Worm (Caenorhabditis elegans) whole organism, young adult: ENCODE measurements around the gene cht-2.

Experiments
- B0019.2 ChIP-seq: fragments of 200-800 bp; sonication (Bioruptor generic); conservative IDR thresholded peaks from 2 replicates; pipeline ENCODE4 v1.3.6; 2022; ENCODE audit warnings: missing genetic modification reagents, missing genetic modification characterization, missing compliant biosample characterization
- F33H1.4 ChIP-seq: fragments of 200-800 bp; sonication (Bioruptor generic); IDR thresholded peaks from 2 replicates; pipeline ENCODE4 v1.3.6; 2022; ENCODE audit warnings: missing genetic modification reagents, missing genetic modification characterization, missing compliant biosample characterization
- F39B2.1 ChIP-seq: fragments of 200-800 bp; sonication (Bioruptor generic); IDR thresholded peaks from 2 replicates; pipeline ENCODE4 v1.3.6; 2022; ENCODE audit warnings: missing genetic modification reagents, missing genetic modification characterization, missing compliant biosample characterization
- F52B5.7 ChIP-seq: sonication (generic microtip); optimal IDR thresholded peaks from 2 replicates; lab custom pipeline; 2016; ENCODE audit warnings: mild to moderate bottlenecking, missing genetic modification characterization, missing compliant biosample characterization
- F57A8.1 ChIP-seq: fragments of 200-800 bp; sonication (Bioruptor generic); optimal IDR thresholded peaks from 2 replicates; lab custom pipeline; 2018; ENCODE audit warnings: mild to moderate bottlenecking, missing genetic modification characterization, moderate library complexity, missing compliant biosample characterization
- K11D2.4 ChIP-seq: fragments of 200-800 bp; sonication (Bioruptor generic); IDR thresholded peaks from 2 replicates; pipeline ENCODE4 v1.3.6; 2022; ENCODE audit warnings: missing genetic modification reagents, missing genetic modification characterization, missing compliant biosample characterization
- K12H6.12 ChIP-seq: fragments of 200-800 bp; sonication (Bioruptor generic); optimal IDR thresholded peaks from 2 replicates; lab custom pipeline; 2018; ENCODE audit warnings: mild to moderate bottlenecking, missing genetic modification characterization, missing compliant biosample characterization
- T07F8.4 ChIP-seq: sonication (generic microtip); optimal IDR thresholded peaks from 2 replicates; lab custom pipeline; 2016; ENCODE audit warnings: mild to moderate bottlenecking, missing genetic modification characterization, moderate library complexity, missing compliant biosample characterization
- Y53G8AR.9 ChIP-seq: fragments of 200-800 bp; sonication (Bioruptor generic); conservative IDR thresholded peaks from 2 replicates; pipeline ENCODE4 v1.3.6; 2022; ENCODE audit warnings: missing genetic modification reagents, missing genetic modification characterization, missing compliant biosample characterization
- Y67H2A.10 ChIP-seq: fragments of 200-800 bp; sonication (Bioruptor generic); conservative IDR thresholded peaks from 2 replicates; pipeline ENCODE4 v1.3.6; 2022; ENCODE audit warnings: missing genetic modification reagents, missing genetic modification characterization, missing compliant biosample characterization
- ZK185.1 ChIP-seq: sonication (generic microtip); optimal IDR thresholded peaks from 2 replicates; lab custom pipeline; 2016; ENCODE audit warnings: mild to moderate bottlenecking, missing genetic modification characterization, missing compliant biosample characterization; ENCODE audit not compliant: poor library complexity, severe bottlenecking
- akir-1 ChIP-seq: fragments of 200-800 bp; sonication (Bioruptor generic); optimal IDR thresholded peaks from 2 replicates; lab custom pipeline; 2018; ENCODE audit warnings: mild to moderate bottlenecking, missing genetic modification characterization, moderate library complexity, missing compliant biosample characterization
- aptf-2 ChIP-seq: fragments of 200-800 bp; sonication (Bioruptor generic); conservative IDR thresholded peaks from 2 replicates; pipeline ENCODE4 v1.3.6; 2022; ENCODE audit warnings: missing genetic modification reagents, missing genetic modification characterization, missing compliant biosample characterization
- aptf-3 ChIP-seq: fragments of 200-800 bp; sonication (Bioruptor generic); IDR thresholded peaks from 2 replicates; pipeline ENCODE4 v1.3.6; 2022; ENCODE audit warnings: missing genetic modification characterization, missing compliant biosample characterization
- athp-1 ChIP-seq: sonication (generic microtip); optimal IDR thresholded peaks from 2 replicates; lab custom pipeline; 2017; ENCODE audit warnings: mild to moderate bottlenecking, missing genetic modification characterization, missing compliant biosample characterization
- attf-5 ChIP-seq: fragments of 200-800 bp; sonication (Bioruptor generic); optimal IDR thresholded peaks from 2 replicates; lab custom pipeline; 2018; ENCODE audit warnings: mild to moderate bottlenecking, missing genetic modification characterization, missing compliant biosample characterization
- attf-6 ChIP-seq: fragments of 200-800 bp; sonication (Bioruptor generic); IDR thresholded peaks from 2 replicates; pipeline ENCODE4 v1.3.6; 2022; ENCODE audit warnings: missing genetic modification reagents, missing genetic modification characterization, missing compliant biosample characterization
- bed-2 ChIP-seq: fragments of 200-800 bp; sonication (Bioruptor generic); IDR thresholded peaks from 2 replicates; pipeline ENCODE4 v1.3.6; 2022; ENCODE audit warnings: missing genetic modification reagents, missing genetic modification characterization, missing compliant biosample characterization
- cebp-1 ChIP-seq, 2 experiments: fragments of 200-800 bp in 1 of 2; sonication (Bioruptor generic) in 1 of 2; sonication (generic microtip) in 1 of 2; IDR thresholded peaks in 1 of 2; optimal IDR thresholded peaks in 1 of 2; 2 replicates each; pipeline versions ENCODE4 v1.3.6 to Lab custom; 2017 to 2022; ENCODE audit warnings: missing compliant biosample characterization in 2 of 2, missing genetic modification characterization in 2 of 2, mild to moderate bottlenecking in 1 of 2, missing genetic modification reagents in 1 of 2, moderate library complexity in 1 of 2
- ceh-40 ChIP-seq: fragments of 200-800 bp; sonication (Bioruptor generic); IDR thresholded peaks from 2 replicates; pipeline ENCODE4 v1.3.6; 2022; ENCODE audit warnings: missing genetic modification characterization, missing compliant biosample characterization
- ceh-58 ChIP-seq: fragments of 200-800 bp; sonication (Bioruptor generic); IDR thresholded peaks from 2 replicates; pipeline ENCODE4 v1.3.6; 2022; ENCODE audit warnings: missing genetic modification characterization, missing compliant biosample characterization
- ceh-91 ChIP-seq: fragments of 200-800 bp; sonication (Bioruptor generic); IDR thresholded peaks from 2 replicates; pipeline ENCODE4 v1.3.6; 2022; ENCODE audit warnings: missing genetic modification reagents, missing genetic modification characterization, missing compliant biosample characterization
- die-1 ChIP-seq: sonication (generic microtip); optimal IDR thresholded peaks from 2 replicates; lab custom pipeline; 2016; ENCODE audit warnings: missing genotype, mild to moderate bottlenecking, missing genetic modification characterization, missing compliant biosample characterization
- dpff-1 ChIP-seq: sonication (generic microtip); optimal IDR thresholded peaks from 2 replicates; lab custom pipeline; 2017; ENCODE audit warnings: mild to moderate bottlenecking, missing genetic modification characterization, missing compliant biosample characterization
- dpl-1 ChIP-seq: fragments of 150-350 bp; optimal IDR thresholded peaks from 2 replicates; lab custom pipeline; 2014; ENCODE audit warnings: missing biosample characterization, missing genetic modification reagents, missing genetic modification characterization
- egl-18 ChIP-seq: fragments of 200-800 bp; sonication (Bioruptor generic); IDR thresholded peaks from 2 replicates; pipeline ENCODE4 v1.3.6; 2022; ENCODE audit warnings: missing genetic modification reagents, missing genetic modification characterization, missing compliant biosample characterization
- egl-44 ChIP-seq: fragments of 200-800 bp; sonication (Bioruptor generic); IDR thresholded peaks from 2 replicates; pipeline ENCODE4 v1.3.6; 2022; ENCODE audit warnings: missing genetic modification reagents, missing genetic modification characterization, missing compliant biosample characterization
- ets-4 ChIP-seq: fragments of 200-800 bp; sonication (Bioruptor generic); optimal IDR thresholded peaks from 2 replicates; lab custom pipeline; 2018; ENCODE audit warnings: mild to moderate bottlenecking, missing genetic modification characterization, missing compliant biosample characterization
- hmg-1.2 ChIP-seq: fragments of 200-800 bp; sonication (Bioruptor generic); IDR thresholded peaks from 2 replicates; pipeline ENCODE4 v1.3.6; 2022; ENCODE audit warnings: missing genetic modification reagents, missing genetic modification characterization, missing compliant biosample characterization
- hsf-1 ChIP-seq: fragments of 200-800 bp; sonication (Bioruptor generic); IDR thresholded peaks from 2 replicates; pipeline ENCODE4 v1.3.6; 2022; ENCODE audit warnings: missing genetic modification reagents, missing genetic modification characterization, missing compliant biosample characterization
- lag-1 ChIP-seq: fragments of 200-800 bp; sonication (Bioruptor generic); IDR thresholded peaks from 2 replicates; pipeline ENCODE4 v1.3.6; 2022; ENCODE audit warnings: missing genetic modification reagents, missing genetic modification characterization, missing compliant biosample characterization
- lin-35 ChIP-seq, 3 experiments: fragments of 150-350 bp in 2 of 3; sonication (generic microtip) in 1 of 3; optimal IDR thresholded peaks; 2 replicates each; lab custom pipeline; 2014 to 2018; ENCODE audit warnings: missing biosample characterization in 3 of 3, missing genetic modification characterization in 3 of 3, missing genetic modification reagents in 3 of 3
- lin-40 ChIP-seq: sonication (generic microtip); optimal IDR thresholded peaks from 2 replicates; lab custom pipeline; 2016; ENCODE audit warnings: missing genetic modification characterization, mild to moderate bottlenecking, missing compliant biosample characterization, missing genotype, missing genetic modification reagents
- lin-54 ChIP-seq: fragments of 200-800 bp; sonication (Bioruptor generic); optimal IDR thresholded peaks from 2 replicates; lab custom pipeline; 2018; ENCODE audit warnings: mild to moderate bottlenecking, missing genetic modification characterization, missing compliant biosample characterization
- madf-10 ChIP-seq: sonication (generic microtip); optimal IDR thresholded peaks from 2 replicates; lab custom pipeline; 2016; ENCODE audit warnings: mild to moderate bottlenecking, missing genetic modification characterization, missing compliant biosample characterization
- mcd-1 ChIP-seq: fragments of 200-800 bp; sonication (Bioruptor generic); IDR thresholded peaks from 2 replicates; pipeline ENCODE4 v1.3.6; 2022; ENCODE audit warnings: missing genetic modification reagents, missing genetic modification characterization, missing compliant biosample characterization
- nhr-80 ChIP-seq: sonication (generic microtip); optimal IDR thresholded peaks from 2 replicates; lab custom pipeline; 2016; ENCODE audit warnings: missing genetic modification characterization, missing compliant biosample characterization
- nhr-90 ChIP-seq: sonication (generic microtip); optimal IDR thresholded peaks from 2 replicates; lab custom pipeline; 2016; ENCODE audit warnings: missing genotype, mild to moderate bottlenecking, missing genetic modification characterization, missing compliant biosample characterization
- pbrm-1 ChIP-seq: fragments of 200-800 bp; sonication (Bioruptor generic); IDR thresholded peaks from 2 replicates; pipeline ENCODE4 v1.3.6; 2022; ENCODE audit warnings: missing genetic modification reagents, missing genetic modification characterization, missing compliant biosample characterization
- repo-1 ChIP-seq: sonication (generic microtip); optimal IDR thresholded peaks from 2 replicates; lab custom pipeline; 2017; ENCODE audit warnings: mild to moderate bottlenecking, missing genetic modification characterization, missing compliant biosample characterization
- somi-1 ChIP-seq: fragments of 200-800 bp; sonication (Bioruptor generic); optimal IDR thresholded peaks from 2 replicates; lab custom pipeline; 2018; ENCODE audit warnings: mild to moderate bottlenecking, missing genetic modification characterization, missing compliant biosample characterization
- sptf-2 ChIP-seq: fragments of 200-800 bp; sonication (Bioruptor generic); optimal IDR thresholded peaks from 2 replicates; lab custom pipeline; 2018; ENCODE audit warnings: mild to moderate bottlenecking, missing genetic modification characterization, missing compliant biosample characterization
- zim-3 ChIP-seq: sonication (generic microtip); optimal IDR thresholded peaks from 2 replicates; lab custom pipeline; 2017; ENCODE audit warnings: mild to moderate bottlenecking, missing genetic modification characterization, moderate library complexity, missing compliant biosample characterization
- ztf-25 ChIP-seq: fragments of 200-800 bp; sonication (Bioruptor generic); IDR thresholded peaks from 2 replicates; pipeline ENCODE4 v1.3.6; 2022; ENCODE audit warnings: missing genetic modification reagents, missing genetic modification characterization, missing compliant biosample characterization

Gene cht-2

ce11 chrII:8561227-8561626 is 40.5 kb downstream of the cht-2 start, which contains the start of gene iff-2 (continued):
- TF ChIP-seq attf-6 (GFP tag; lab: Robert Waterston, UW) = peak; percentile 53; the same call in 1 of the 2 replicates
- TF ChIP-seq Y67H2A.10 (GFP tag; lab: Robert Waterston, UW) = peak; percentile 94
- TF ChIP-seq K11D2.4 = peak; percentile 97
- TF ChIP-seq lag-1 (GFP tag; lab: Robert Waterston, UW) = peak; percentile 29; the same call in 1 of the 2 replicates
- peak; percentile 89 for TF ChIP-seq cebp-1 (GFP tag; IDR thresholded peaks at IDR 0.05; lab: Robert Waterston, UW)
- peak; percentile 97 for TF ChIP-seq cebp-1 (tag; optimal IDR thresholded peaks at IDR 0.05; lab: Kevin White, UChicago)
- 0 out of 2 replicates have a peak, but pooled peaks have one; percentile 9 for TF ChIP-seq ztf-25 (GFP tag; lab: Robert Waterston, UW)
- no peak for TF ChIP-seq aptf-3 (GFP tag; lab: Robert Waterston, UW)
- TF ChIP-seq hmg-1.2 (GFP tag; lab: Robert Waterston, UW) = peak; percentile 95
- TF ChIP-seq egl-44 (GFP tag; lab: Robert Waterston, UW) = peak; percentile 94
- TF ChIP-seq sptf-2 (GFP tag; lab: Kevin White, UChicago) = no peak
- TF ChIP-seq aptf-2 (GFP tag; lab: Robert Waterston, UW) = peak; percentile 45; the same call in 1 of the 2 replicates
- peak; percentile 73 for TF ChIP-seq dpl-1 (GFP tag; lab: Kevin White, UChicago)
- no peak for TF ChIP-seq B0019.2 (GFP tag; lab: Robert Waterston, UW)
- TF ChIP-seq F39B2.1 (GFP tag; lab: Robert Waterston, UW) = no peak
- peak; percentile 84; the same call in 1 of the 2 replicates for TF ChIP-seq bed-2
- TF ChIP-seq nhr-90 (tag; lab: Kevin White, UChicago) = peak; percentile 95
- peak; percentile 98 for TF ChIP-seq lin-40 (tag; lab: Kevin White, UChicago)
- peak; percentile 64 for TF ChIP-seq zim-3 (tag; lab: Kevin White, UChicago)
- peak; percentile 65 for TF ChIP-seq T07F8.4
- TF ChIP-seq ceh-91 (GFP tag; lab: Robert Waterston, UW) = peak; percentile 64
- peak; percentile 93 for TF ChIP-seq somi-1 (GFP tag; lab: Kevin White, UChicago)
- TF ChIP-seq ceh-58 (GFP tag; lab: Robert Waterston, UW) = no peak
- peak; percentile 85 for TF ChIP-seq F52B5.7 (tag; lab: Kevin White, UChicago)
- TF ChIP-seq F33H1.4 (GFP tag; lab: Robert Waterston, UW) = peak; percentile 81
- peak; percentile 16 for TF ChIP-seq F57A8.1 (GFP tag; lab: Kevin White, UChicago)
- TF ChIP-seq ceh-40 = 0 out of 2 replicates have a peak, but pooled peaks have one; percentile 64
- TF ChIP-seq K12H6.12 (tag; lab: Kevin White, UChicago) = peak; percentile 99
- 0 out of 2 replicates have a peak, but pooled peaks have one; percentile 53 for TF ChIP-seq hsf-1 (GFP tag; lab: Robert Waterston, UW)
- peak; percentile 36 for TF ChIP-seq akir-1 (GFP tag; lab: Kevin White, UChicago)
- no peak for TF ChIP-seq dpff-1 (tag; lab: Kevin White, UChicago)
- peak; percentile 95 for TF ChIP-seq madf-10 (tag; lab: Kevin White, UChicago)

DNA sequence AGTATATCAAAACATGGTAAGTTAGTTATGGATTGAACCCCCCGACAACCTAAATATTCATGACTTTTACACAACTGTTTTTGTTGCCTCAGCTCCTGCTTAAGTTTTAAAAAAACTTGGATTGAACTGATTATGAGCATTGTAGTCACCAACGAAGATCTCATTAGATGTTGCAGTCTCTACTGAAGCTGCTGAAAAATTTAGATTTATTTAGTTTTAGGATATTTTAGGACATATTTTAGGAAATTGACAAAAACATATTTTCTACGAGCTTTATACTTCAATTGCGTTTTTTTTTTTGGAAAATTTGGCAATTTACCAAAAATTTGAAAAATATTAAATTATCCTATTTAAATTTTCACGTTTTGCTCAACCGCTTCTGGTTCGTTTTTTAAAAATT is 41.3 kb downstream of the cht-2 start, which contains the start of gene F54C9.14:
Gene F54C9.14, plus strand, starts transcription at position 301 of the 400 bp plus-strand sequence.
- TF ChIP-seq ets-4 (GFP tag; lab: Kevin White, UChicago) = no peak
- TF ChIP-seq F52B5.7 (tag; lab: Kevin White, UChicago) = no peak
- TF ChIP-seq athp-1 (tag; lab: Kevin White, UChicago) = no peak
- no peak for TF ChIP-seq aptf-3 (GFP tag; lab: Robert Waterston, UW)
- TF ChIP-seq lin-40 (tag; lab: Kevin White, UChicago) = no peak
- TF ChIP-seq, all 124 proteins: peak for 0

- TF ChIP-seq die-1 (tag; lab: Kevin White, UChicago) = no peak
- TF ChIP-seq Y53G8AR.9 (GFP tag; lab: Robert Waterston, UW) = no peak
- TF ChIP-seq lin-54 (GFP tag; lab: Kevin White, UChicago) = peak; percentile 35
- TF ChIP-seq nhr-80 (tag; lab: Kevin White, UChicago) = peak; percentile 17
- peak; percentile 19; the same call in 1 of the 2 replicates for TF ChIP-seq cebp-1 (GFP tag; IDR thresholded peaks at IDR 0.05; lab: Robert Waterston, UW)
- TF ChIP-seq cebp-1 (tag; optimal IDR thresholded peaks at IDR 0.05; lab: Kevin White, UChicago) = peak; percentile 76
- no peak for TF ChIP-seq nhr-90 (tag; lab: Kevin White, UChicago)
- TF ChIP-seq mcd-1 (GFP tag; lab: Robert Waterston, UW) = peak; percentile 67
- peak; percentile 30 for TF ChIP-seq ZK185.1
- no peak for TF ChIP-seq pbrm-1 (GFP tag; lab: Robert Waterston, UW)
- no peak for TF ChIP-seq zim-3 (tag; lab: Kevin White, UChicago)
- TF ChIP-seq repo-1 = peak; percentile 17
- TF ChIP-seq egl-18 = no peak
- no peak for TF ChIP-seq Y67H2A.10 (GFP tag; lab: Robert Waterston, UW)
- peak; percentile 28 for TF ChIP-seq attf-5 (GFP tag; lab: Kevin White, UChicago)
- peak in 1 of 3 experiments; percentile 2 for TF ChIP-seq lin-35 (GFP tag; optimal IDR thresholded peaks at IDR 0.05; lab: Kevin White, UChicago)
Measured at ce11 chrII:8566039-8566438, 45.3 kb downstream of the cht-2 start, which contains the start of gene stc-1. stc-1 (minus strand) TSS chrII:8566139.
